Worm (Caenorhabditis elegans) whole organism, L4 larva: ENCODE results near the gene srh-46.

Source experiments
- Y48G9A.11 ChIP-seq: fragments of 200-800 bp; sonication (Bioruptor generic); IDR thresholded peaks from 2 replicates; pipeline ENCODE4 v1.3.6; 2022; ENCODE audit warnings: missing genetic modification reagents, missing genetic modification characterization, missing compliant biosample characterization
- ceh-82 ChIP-seq: sonication (generic microtip); optimal IDR thresholded peaks from 2 replicates; lab custom pipeline; 2017; ENCODE audit warnings: missing biosample characterization, missing genetic modification characterization
- mdl-1 ChIP-seq, 2 experiments: fragments of 150-350 bp in 1 of 2; sonication (generic microtip) in 1 of 2; optimal IDR thresholded peaks; 2 replicates each; lab custom pipeline; 2014 to 2017; ENCODE audit warnings: missing biosample characterization in 2 of 2, missing genetic modification characterization in 2 of 2
- pha-4 ChIP-seq, 2 experiments: fragments of 150-350 bp in 1 of 2; fragments of 200-800 bp in 1 of 2; sonication (Bioruptor generic) in 1 of 2; IDR thresholded peaks in 1 of 2; optimal IDR thresholded peaks in 1 of 2; 2 replicates each; pipeline versions ENCODE4 v1.3.6 to Lab custom; 2014 to 2022; ENCODE audit warnings: missing genetic modification characterization in 2 of 2, missing genetic modification reagents in 2 of 2, missing biosample characterization in 1 of 2, missing compliant biosample characterization in 1 of 2

- no peak for TF ChIP-seq pha-4 (GFP tag; IDR thresholded peaks at IDR 0.05; lab: Robert Waterston, UW)
- TF ChIP-seq pha-4 (tag; optimal IDR thresholded peaks at IDR 0.05; lab: Kevin White, UChicago): no peak
- TF ChIP-seq Y48G9A.11 (GFP tag; lab: Robert Waterston, UW): no peak
- TF ChIP-seq ceh-82 (tag; lab: Kevin White, UChicago): no peak
- TF ChIP-seq mdl-1 (tag; optimal IDR thresholded peaks at IDR 0.05; lab: Kevin White, UChicago): no peak
Observed at ce11 chrV:11336877-11337276, 34.2 kb upstream of the srh-46 start.
